Worm (Caenorhabditis elegans) whole organism, late embryonic: Measurements from ENCODE around the gene F22F7.4.

ENCODE experiments used
- ama-1 ChIP-seq: fragments of 150-350 bp; optimal IDR thresholded peaks from 2 replicates; lab custom pipeline; 2014
- ceh-34 ChIP-seq: sonication (generic microtip); optimal IDR thresholded peaks from 2 replicates; lab custom pipeline; 2016; ENCODE audit warnings: mild to moderate bottlenecking, missing genetic modification characterization, missing compliant biosample characterization
- pqm-1 ChIP-seq: sonication (generic microtip); optimal IDR thresholded peaks from 2 replicates; lab custom pipeline; 2016; ENCODE audit warnings: missing genetic modification characterization, missing compliant biosample characterization
- sox-2 ChIP-seq: fragments of 200-800 bp; sonication (Bioruptor generic); IDR thresholded peaks from 2 replicates; pipeline ENCODE4 v1.3.6; 2022; ENCODE audit warnings: missing genetic modification reagents, missing genetic modification characterization, missing compliant biosample characterization

ce11 chrV:2135323-2135722 lies 29.4 kb upstream of the F22F7.4 start:
- no peak for TF ChIP-seq ama-1 (lab: Kevin White, UChicago)
- TF ChIP-seq ceh-34 (tag; lab: Kevin White, UChicago), result no peak
- no peak for TF ChIP-seq sox-2 (GFP tag; lab: Robert Waterston, UW)
- no peak for TF ChIP-seq pqm-1 (tag; lab: Kevin White, UChicago)
